Fruit fly (Drosophila melanogaster) whole organism, embryonic: ENCODE measurements around the gene AstA-R1.

ENCODE experiments used
- CG10267 ChIP-seq: fragments of 200-800 bp; sonication (Bioruptor generic); optimal IDR thresholded peaks from 2 replicates; lab custom pipeline; 2018; ENCODE audit warnings: missing biosample characterization, mild to moderate bottlenecking, missing genetic modification characterization, moderate library complexity
- CG10543 ChIP-seq: fragments of 200-800 bp; sonication (Bioruptor generic); optimal IDR thresholded peaks from 3 replicates; lab custom pipeline; 2017; ENCODE audit warnings: missing biosample characterization, mild to moderate bottlenecking, missing genetic modification characterization, moderate library complexity
- CG13775 ChIP-seq: fragments of 200-800 bp; sonication (Bioruptor generic); optimal IDR thresholded peaks from 3 replicates; lab custom pipeline; 2017; ENCODE audit warnings: missing biosample characterization, mild to moderate bottlenecking, missing genetic modification characterization
- CG14667 ChIP-seq: fragments of 200-800 bp; sonication (Bioruptor generic); IDR thresholded peaks from 2 replicates; pipeline ENCODE4 v1.3.6; 2022; ENCODE audit warnings: missing biosample characterization, missing genetic modification characterization
- CG17359 ChIP-seq: fragments of 200-800 bp; sonication (Bioruptor generic); optimal IDR thresholded peaks from 3 replicates; lab custom pipeline; 2018; ENCODE audit warnings: missing biosample characterization, mild to moderate bottlenecking, missing genetic modification characterization, moderate library complexity
- CG17802 ChIP-seq: fragments of 200-800 bp; sonication (Bioruptor generic); optimal IDR thresholded peaks from 2 replicates; lab custom pipeline; 2018; ENCODE audit warnings: missing biosample characterization, mild to moderate bottlenecking, missing genetic modification characterization, moderate library complexity
- CG2116 ChIP-seq: fragments of 200-800 bp; sonication (Bioruptor generic); optimal IDR thresholded peaks from 3 replicates; lab custom pipeline; 2018; ENCODE audit warnings: missing biosample characterization, mild to moderate bottlenecking, missing genetic modification characterization
- CG2120 ChIP-seq: fragments of 200-800 bp; sonication (Bioruptor generic); optimal IDR thresholded peaks from 3 replicates; lab custom pipeline; 2016; ENCODE audit warnings: missing biosample characterization, missing genetic modification characterization
- CG3065 ChIP-seq: fragments of 200-800 bp; sonication (Bioruptor generic); optimal IDR thresholded peaks from 2 replicates; lab custom pipeline; 2016; ENCODE audit warnings: missing biosample characterization, missing genetic modification characterization
- CG6254 ChIP-seq: fragments of 200-800 bp; sonication (Bioruptor generic); optimal IDR thresholded peaks from 3 replicates; lab custom pipeline; 2017; ENCODE audit warnings: mild to moderate bottlenecking, missing biosample characterization, missing genetic modification reagents, missing genetic modification characterization
- CG6854 ChIP-seq: fragments of 200-800 bp; sonication (Bioruptor generic); optimal IDR thresholded peaks from 3 replicates; lab custom pipeline; 2017; ENCODE audit warnings: missing biosample characterization, mild to moderate bottlenecking, missing genetic modification characterization
- CG8388 ChIP-seq: fragments of 200-800 bp; sonication (Bioruptor generic); optimal IDR thresholded peaks from 2 replicates; lab custom pipeline; 2019; ENCODE audit warnings: missing biosample characterization, mild to moderate bottlenecking, missing genetic modification characterization, moderate library complexity
- CG8765 ChIP-seq: fragments of 200-800 bp; sonication (Bioruptor generic); IDR thresholded peaks from 2 replicates; pipeline ENCODE4 v1.3.6; 2022; ENCODE audit warnings: missing biosample characterization, missing genetic modification characterization
- CTCF ChIP-seq: fragments of 200-800 bp; sonication (Bioruptor generic); optimal IDR thresholded peaks from 2 replicates; lab custom pipeline; 2017; ENCODE audit warnings: missing biosample characterization, mild to moderate bottlenecking, missing genetic modification characterization, moderate library complexity
- Camta ChIP-seq: fragments of 200-800 bp; sonication (Bioruptor generic); optimal IDR thresholded peaks from 2 replicates; lab custom pipeline; 2016; ENCODE audit warnings: missing biosample characterization, missing genetic modification characterization
- CkIIα-i1 ChIP-seq: fragments of 200-800 bp; sonication (Bioruptor generic); IDR thresholded peaks from 2 replicates; pipeline ENCODE4 v1.3.6; 2022; ENCODE audit warnings: missing biosample characterization, missing genetic modification characterization
- Deaf1 ChIP-seq: fragments of 200-800 bp; optimal IDR thresholded peaks from 3 replicates; lab custom pipeline; 2019; ENCODE audit warnings: missing biosample characterization, mild to moderate bottlenecking, missing genetic modification characterization, moderate library complexity
- Doc3 ChIP-seq: fragments of 200-800 bp; sonication (Bioruptor generic); IDR thresholded peaks from 3 replicates; pipeline ENCODE4 v1.3.6; 2022; ENCODE audit warnings: missing biosample characterization, missing genetic modification characterization; ENCODE audit not compliant: partially characterized antibody
- Dp ChIP-seq: fragments of 200-800 bp; sonication (Bioruptor generic); optimal IDR thresholded peaks from 2 replicates; lab custom pipeline; 2018; ENCODE audit warnings: missing biosample characterization, mild to moderate bottlenecking, missing genetic modification characterization, moderate library complexity
- E2f2 ChIP-seq: fragments of 200-800 bp; sonication (Bioruptor generic); IDR thresholded peaks from 2 replicates; pipeline ENCODE4 v1.3.6; 2022; ENCODE audit warnings: missing biosample characterization, missing genetic modification characterization
- HLHmδ ChIP-seq: fragments of 200-800 bp; sonication (Bioruptor generic); optimal IDR thresholded peaks from 2 replicates; lab custom pipeline; 2018; ENCODE audit warnings: missing biosample characterization, mild to moderate bottlenecking, missing genetic modification characterization, moderate library complexity
- Hand ChIP-seq: fragments of 200-800 bp; sonication (Bioruptor generic); optimal IDR thresholded peaks from 2 replicates; lab custom pipeline; 2017; ENCODE audit warnings: mild to moderate bottlenecking, missing biosample characterization, missing genetic modification reagents, missing genetic modification characterization
- HmgD ChIP-seq: fragments of 200-800 bp; sonication (Bioruptor generic); optimal IDR thresholded peaks from 3 replicates; lab custom pipeline; 2016; ENCODE audit warnings: missing biosample characterization, missing genetic modification characterization
- MBD-R2 ChIP-seq: fragments of 200-800 bp; sonication (Bioruptor generic); IDR thresholded peaks from 2 replicates; pipeline ENCODE4 v1.3.6; 2022; ENCODE audit warnings: missing biosample characterization, missing genetic modification characterization
- Neu2 ChIP-seq: fragments of 200-800 bp; sonication (Bioruptor generic); optimal IDR thresholded peaks from 3 replicates; lab custom pipeline; 2016; ENCODE audit warnings: missing biosample characterization, missing genetic modification characterization, borderline replicate concordance
- Nf-YB ChIP-seq: fragments of 200-800 bp; sonication (Bioruptor generic); optimal IDR thresholded peaks from 3 replicates; lab custom pipeline; 2019; ENCODE audit warnings: missing biosample characterization, mild to moderate bottlenecking, missing genetic modification characterization, moderate library complexity
- Pdp1 ChIP-seq, 2 experiments: fragments of 200-800 bp; sonication (Bioruptor generic); optimal IDR thresholded peaks; 3 replicates each; lab custom pipeline; 2016; ENCODE audit warnings: missing biosample characterization in 2 of 2, missing genetic modification characterization in 2 of 2, mild to moderate bottlenecking in 1 of 2, moderate library complexity in 1 of 2
- amos ChIP-seq: fragments of 200-800 bp; sonication (Bioruptor generic); IDR thresholded peaks from 2 replicates; pipeline ENCODE4 v1.3.6; 2022; ENCODE audit warnings: missing biosample characterization, missing genetic modification characterization; ENCODE audit not compliant: partially characterized antibody
- ara ChIP-seq: fragments of 200-800 bp; sonication (Bioruptor generic); IDR thresholded peaks from 2 replicates; pipeline ENCODE4 v1.3.6; 2022; ENCODE audit warnings: missing biosample characterization, missing genetic modification characterization
- bigmax ChIP-seq: fragments of 200-800 bp; sonication (Bioruptor generic); optimal IDR thresholded peaks from 2 replicates; lab custom pipeline; 2018; ENCODE audit warnings: missing biosample characterization, mild to moderate bottlenecking, missing genetic modification characterization
- dan ChIP-seq: fragments of 200-800 bp; sonication (Bioruptor generic); IDR thresholded peaks from 2 replicates; pipeline ENCODE4 v1.3.6; 2022; ENCODE audit warnings: missing biosample characterization, missing genetic modification characterization
- dmrt99B ChIP-seq: fragments of 200-800 bp; sonication (Bioruptor generic); optimal IDR thresholded peaks from 2 replicates; lab custom pipeline; 2018; ENCODE audit warnings: missing biosample characterization, mild to moderate bottlenecking, missing genetic modification characterization, moderate library complexity
- emc ChIP-seq: fragments of 200-800 bp; sonication (Bioruptor generic); optimal IDR thresholded peaks from 2 replicates; lab custom pipeline; 2016; ENCODE audit warnings: missing biosample characterization, missing genetic modification characterization
- ems ChIP-seq: fragments of 200-800 bp; sonication (Bioruptor generic); optimal IDR thresholded peaks from 3 replicates; lab custom pipeline; 2016; ENCODE audit warnings: missing biosample characterization, missing genetic modification characterization
- ftz-f1 ChIP-seq: fragments of 200-800 bp; sonication (Bioruptor generic); optimal IDR thresholded peaks from 2 replicates; lab custom pipeline; 2016; ENCODE audit warnings: missing biosample characterization, missing genetic modification characterization
- gce ChIP-seq: fragments of 200-800 bp; sonication (Bioruptor generic); IDR thresholded peaks from 3 replicates; pipeline ENCODE4 v1.3.6; 2022; ENCODE audit warnings: missing biosample characterization, missing genetic modification characterization
- h ChIP-seq: fragments of >200 bp; optimal IDR thresholded peaks from 2 replicates; lab custom pipeline; 2017
- ham ChIP-seq: fragments of 200-800 bp; sonication (Bioruptor generic); IDR thresholded peaks from 2 replicates; pipeline ENCODE4 v1.3.6; 2022; ENCODE audit warnings: missing biosample characterization, missing genetic modification characterization
- hb ChIP-seq: fragments of 200-800 bp; sonication (Bioruptor generic); IDR thresholded peaks from 3 replicates; pipeline ENCODE4 v1.3.6; 2022; ENCODE audit warnings: missing biosample characterization, missing genetic modification characterization; ENCODE audit not compliant: partially characterized antibody
- her ChIP-seq: fragments of 200-800 bp; sonication (Bioruptor generic); optimal IDR thresholded peaks from 2 replicates; lab custom pipeline; 2016; ENCODE audit warnings: missing biosample characterization, missing genetic modification characterization
- insv ChIP-seq, 2 experiments: fragments of 200-800 bp; sonication (Bioruptor generic); optimal IDR thresholded peaks; 3 replicates each; lab custom pipeline; 2016 to 2018; ENCODE audit warnings: missing biosample characterization in 2 of 2, missing genetic modification characterization in 2 of 2
- jumu ChIP-seq: fragments of 200-800 bp; sonication (Bioruptor generic); optimal IDR thresholded peaks from 3 replicates; lab custom pipeline; 2016; ENCODE audit warnings: missing biosample characterization, missing genetic modification characterization
- lov ChIP-seq, 2 experiments: fragments of 200-800 bp in 1 of 2; fragments of >200 bp in 1 of 2; sonication (Bioruptor generic) in 1 of 2; IDR thresholded peaks in 1 of 2; optimal IDR thresholded peaks in 1 of 2; 2 replicates in 1 of 2; 3 replicates in 1 of 2; pipeline versions ENCODE4 v1.3.6 to Lab custom; 2017 to 2022; ENCODE audit warnings: missing biosample characterization in 1 of 2, missing genetic modification characterization in 1 of 2
- mirr ChIP-seq: fragments of 200-800 bp; sonication (Bioruptor generic); optimal IDR thresholded peaks from 3 replicates; lab custom pipeline; 2018; ENCODE audit warnings: missing biosample characterization, mild to moderate bottlenecking, missing genetic modification characterization
- phol ChIP-seq: fragments of 200-800 bp; sonication (Bioruptor generic); optimal IDR thresholded peaks from 3 replicates; lab custom pipeline; 2018; ENCODE audit warnings: missing biosample characterization, mild to moderate bottlenecking, missing genetic modification characterization, moderate library complexity
- schlank ChIP-seq: fragments of 200-800 bp; sonication (Bioruptor generic); optimal IDR thresholded peaks from 2 replicates; lab custom pipeline; 2018; ENCODE audit warnings: missing biosample characterization, mild to moderate bottlenecking, missing genetic modification characterization
- sd ChIP-seq: fragments of 200-800 bp; sonication (Bioruptor generic); optimal IDR thresholded peaks from 3 replicates; lab custom pipeline; 2018; ENCODE audit warnings: missing biosample characterization, mild to moderate bottlenecking, missing genetic modification characterization, moderate library complexity
- slbo ChIP-seq: fragments of 200-800 bp; sonication (Bioruptor generic); IDR thresholded peaks from 2 replicates; pipeline ENCODE4 v1.3.6; 2022; ENCODE audit warnings: missing biosample characterization, missing genetic modification characterization
- sqz ChIP-seq: fragments of 200-800 bp; sonication (Bioruptor generic); optimal IDR thresholded peaks from 3 replicates; lab custom pipeline; 2018; ENCODE audit warnings: missing biosample characterization, mild to moderate bottlenecking, missing genetic modification characterization
- tll ChIP-seq, 2 experiments: fragments of 200-800 bp in 1 of 2; fragments of >200 bp in 1 of 2; sonication (Bioruptor generic) in 1 of 2; optimal IDR thresholded peaks; 2 replicates each; lab custom pipeline; 2017 to 2019; ENCODE audit warnings: missing biosample characterization in 2 of 2, missing genetic modification characterization in 2 of 2, mild to moderate bottlenecking in 1 of 2, moderate library complexity in 1 of 2

Gene AstA-R1

DNA sequence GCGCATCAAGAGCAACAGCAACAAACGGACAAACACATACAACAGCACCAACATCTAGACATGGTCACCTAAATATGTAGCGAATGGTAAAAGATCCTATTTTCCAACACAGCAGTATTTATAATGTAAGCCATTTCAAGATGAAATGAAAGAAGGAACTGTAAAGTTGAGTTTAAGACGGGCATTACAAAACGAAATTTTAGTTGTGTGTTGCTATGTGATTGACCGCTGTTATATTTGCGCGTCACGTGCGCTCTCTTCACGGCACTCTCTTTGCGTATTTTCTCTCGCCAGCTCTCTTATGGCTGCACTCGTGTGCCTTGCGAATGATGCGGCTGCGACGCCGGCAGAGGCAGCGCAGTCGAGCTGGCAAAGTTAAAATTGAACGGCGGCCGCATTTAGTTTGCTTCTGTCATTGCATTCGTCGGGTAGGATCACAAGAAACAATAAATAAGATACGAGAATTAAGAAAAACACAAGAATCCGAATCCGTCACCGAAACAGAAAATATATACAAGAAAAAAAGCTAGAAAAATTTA lies 113.6 kb downstream of the AstA-R1 start (continued):
- no peak for TF ChIP-seq ftz-f1 (GFP tag; lab: Kevin White, UChicago)
- no peak for TF ChIP-seq lov (optimal IDR thresholded peaks at IDR 0.05; lab: Kevin White, UChicago)
- no peak for TF ChIP-seq lov (GFP tag; IDR thresholded peaks at IDR 0.05; lab: Robert Waterston, UW)
- peak; percentile 52; the same call in 1 of the 3 replicates for TF ChIP-seq gce
- TF ChIP-seq Pdp1 (GFP tag; optimal IDR thresholded peaks at IDR 0.05; lab: Kevin White, UChicago) = peak; percentile 44 to 56
- peak; percentile 39 for TF ChIP-seq CG17802 (tag; lab: Kevin White, UChicago)
- TF ChIP-seq Deaf1 = no peak
- no peak for TF ChIP-seq dan (GFP tag; lab: Robert Waterston, UW)
- no peak for TF ChIP-seq mirr (GFP tag; lab: Kevin White, UChicago)
- no peak for TF ChIP-seq CG8765 (GFP tag; lab: Robert Waterston, UW)
- peak; percentile 74 for TF ChIP-seq her (GFP tag; lab: Kevin White, UChicago)
- no peak for TF ChIP-seq tll (GFP tag; optimal IDR thresholded peaks at IDR 0.05; lab: Kevin White, UChicago)
- peak; percentile 64; the same call in 1 of the 2 replicates for TF ChIP-seq ara
- TF ChIP-seq CG2120 = peak; percentile 36
- peak; percentile 41 for TF ChIP-seq HLHmδ (GFP tag; lab: Kevin White, UChicago)
- TF ChIP-seq CG8388 (GFP tag; lab: Kevin White, UChicago) = peak; percentile 70
- TF ChIP-seq h (lab: Kevin White, UChicago) = no peak
- TF ChIP-seq Nf-YB = peak; percentile 46
- peak; percentile 50 for TF ChIP-seq slbo (GFP tag; lab: Robert Waterston, UW)
- no peak for TF ChIP-seq bigmax (GFP tag; lab: Kevin White, UChicago)
- TF ChIP-seq dmrt99B (tag; lab: Kevin White, UChicago) = peak; percentile 69
- TF ChIP-seq sd (tag; lab: Kevin White, UChicago) = no peak
- peak; percentile 50 for TF ChIP-seq sqz (GFP tag; lab: Kevin White, UChicago)
- no peak for TF ChIP-seq hb
- peak; percentile 51 for TF ChIP-seq CG6854
- TF ChIP-seq CG10267 (tag; lab: Kevin White, UChicago) = peak; percentile 54
- TF ChIP-seq CTCF (GFP tag; lab: Kevin White, UChicago) = no peak
- no peak for TF ChIP-seq CG3065 (GFP tag; lab: Kevin White, UChicago)
- TF ChIP-seq E2f2 (GFP tag; lab: Robert Waterston, UW) = peak; percentile 40; the same call in 1 of the 2 replicates
- no peak for TF ChIP-seq CG10543
- TF ChIP-seq ems (GFP tag; lab: Kevin White, UChicago) = peak; percentile 57
- TF ChIP-seq emc (GFP tag; lab: Kevin White, UChicago) = no peak
- TF ChIP-seq jumu (GFP tag; lab: Kevin White, UChicago) = peak; percentile 64
- TF ChIP-seq Camta (GFP tag; lab: Kevin White, UChicago) = peak; percentile 43
- peak; percentile 56 for TF ChIP-seq CG17359 (tag; lab: Kevin White, UChicago)
- TF ChIP-seq CG13775 (GFP tag; lab: Kevin White, UChicago) = peak; percentile 53
- TF ChIP-seq phol = peak; percentile 68
- TF ChIP-seq MBD-R2 (GFP tag; lab: Robert Waterston, UW) = peak; percentile 31; the same call in 1 of the 2 replicates
- no peak for TF ChIP-seq Dp (GFP tag; lab: Kevin White, UChicago)
- no peak for TF ChIP-seq HmgD (GFP tag; lab: Kevin White, UChicago)
- TF ChIP-seq insv (GFP tag; optimal IDR thresholded peaks at IDR 0.05; lab: Kevin White, UChicago) = no peak
- TF ChIP-seq Neu2 = no peak
- no peak for TF ChIP-seq schlank (tag; lab: Kevin White, UChicago)
- no peak for TF ChIP-seq CG2116 (GFP tag; lab: Kevin White, UChicago)
- no peak for TF ChIP-seq Doc3 (GFP tag; lab: Robert Waterston, UW)
- TF ChIP-seq CG14667 (GFP tag; lab: Robert Waterston, UW) = 0 out of 2 replicates have a peak, but pooled peaks have one; percentile 21
- TF ChIP-seq Hand = no peak
- TF ChIP-seq CG6254 (GFP tag; lab: Kevin White, UChicago) = peak; percentile 46
- TF ChIP-seq CkIIα-i1 (GFP tag; lab: Robert Waterston, UW) = no peak
- no peak for TF ChIP-seq amos (GFP tag; lab: Robert Waterston, UW)
- no peak for TF ChIP-seq ham (GFP tag; lab: Robert Waterston, UW)
